Worm (Caenorhabditis elegans) whole organism, L1 larva: ENCODE data around the gene srx-134.

ENCODE experiments used
- blmp-1 ChIP-seq: fragments of 150-350 bp; optimal IDR thresholded peaks from 2 replicates; lab custom pipeline; 2014; ENCODE audit warnings: missing biosample characterization, missing genetic modification characterization
- dpl-1 ChIP-seq, 3 experiments: fragments of 150-350 bp in 2 of 3; sonication (generic microtip) in 1 of 3; optimal IDR thresholded peaks; 2 replicates each; lab custom pipeline; 2014 to 2017; ENCODE audit warnings: missing biosample characterization in 3 of 3, missing genetic modification characterization in 3 of 3, missing genetic modification reagents in 3 of 3
- ets-5 ChIP-seq: fragments of 200-800 bp; sonication (Bioruptor generic); IDR thresholded peaks from 2 replicates; pipeline ENCODE4 v1.3.6; 2022; ENCODE audit warnings: missing genetic modification characterization, missing compliant biosample characterization
- fkh-10 ChIP-seq: sonication (generic microtip); optimal IDR thresholded peaks from 2 replicates; lab custom pipeline; 2017; ENCODE audit warnings: missing biosample characterization, missing genetic modification reagents, missing genetic modification characterization
- lir-3 ChIP-seq: sonication (generic microtip); optimal IDR thresholded peaks from 2 replicates; lab custom pipeline; 2016; ENCODE audit warnings: mild to moderate bottlenecking, missing genetic modification characterization, moderate library complexity, missing compliant biosample characterization; ENCODE audit not compliant: poor library complexity

DNA sequence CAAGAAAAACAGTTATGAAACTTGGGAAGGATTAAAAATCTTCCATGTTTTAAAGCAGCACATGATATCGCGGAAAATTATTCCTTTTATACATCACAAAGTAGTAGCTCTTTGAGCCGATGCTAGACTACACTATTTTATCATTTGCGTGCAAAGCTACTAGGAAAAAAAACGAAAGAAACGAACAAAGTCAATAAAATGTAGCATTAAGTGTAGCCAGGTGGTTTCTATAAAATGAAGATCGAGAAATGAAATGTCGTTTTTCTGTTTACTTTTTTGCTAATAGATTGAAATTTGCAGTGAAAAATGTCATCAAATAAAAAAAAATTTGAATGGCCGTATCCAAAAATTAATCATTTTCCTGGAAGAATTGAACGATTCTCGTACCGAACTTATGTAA is 16.6 kb upstream of the srx-134 start, which contains the start of gene cpt-5:
- no peak for TF ChIP-seq lir-3 (tag; lab: Kevin White, UChicago)
- TF ChIP-seq blmp-1 (tag; lab: Kevin White, UChicago): no peak
- no peak for TF ChIP-seq ets-5 (GFP tag; lab: Robert Waterston, UW)
- TF ChIP-seq dpl-1 (GFP tag; optimal IDR thresholded peaks at IDR 0.05; lab: Kevin White, UChicago): no peak
- no peak for TF ChIP-seq fkh-10
